Worm (Caenorhabditis elegans): ENCODE data around the gene PDB1.1.

DNA sequence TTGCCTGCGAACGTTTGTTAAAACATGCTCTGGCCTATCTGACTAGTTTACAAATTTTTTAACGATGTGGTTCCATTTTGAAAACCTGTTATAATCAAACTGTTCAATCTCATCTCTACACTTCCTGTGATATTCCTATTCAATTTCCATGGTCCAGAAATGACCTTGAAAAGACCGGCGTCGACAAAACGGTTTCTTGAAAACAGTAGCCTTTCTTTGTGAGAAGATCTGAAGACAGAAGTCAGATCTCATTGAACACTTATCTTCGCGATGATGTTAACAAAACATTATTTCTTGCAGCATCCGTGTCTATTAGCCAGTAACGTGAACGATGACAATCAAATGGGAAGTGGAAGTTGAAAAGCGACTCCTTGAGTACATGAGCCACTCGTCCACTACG lies 37.7 kb upstream of the PDB1.1 start, which contains the start of gene C44E12.1:
- TF ChIP-seq nhr-12 (tag; optimal IDR thresholded peaks at IDR 0.05) = no peak
- TF ChIP-seq zag-1 (tag; optimal IDR thresholded peaks at IDR 0.05) = no peak
- no peak for TF ChIP-seq ama-1 (optimal IDR thresholded peaks at IDR 0.05)
- no peak for TF ChIP-seq unc-62 (GFP tag; optimal IDR thresholded peaks at IDR 0.05)
- TF ChIP-seq fkh-10 (GFP tag; optimal IDR thresholded peaks at IDR 0.05) = no peak
- no peak for TF ChIP-seq nhr-67 (tag; optimal IDR thresholded peaks at IDR 0.05)
- no peak for TF ChIP-seq nhr-77 (tag; optimal IDR thresholded peaks at IDR 0.05)
- TF ChIP-seq fos-1 (tag; optimal IDR thresholded peaks at IDR 0.05) = no peak
